Fruit fly (Drosophila melanogaster): ENCODE data around the gene CG14312.

CG14312 gene

dm6 chr3R:18244171-18245043 lies 38.9 kb downstream of the CG14312 start (continued):
- no peak for TF ChIP-seq Sry-β (GFP tag; optimal IDR thresholded peaks at IDR 0.05)
- no peak for TF ChIP-seq CG15514 (GFP tag; optimal IDR thresholded peaks at IDR 0.05)
- no peak for TF ChIP-seq amos (GFP tag; IDR thresholded peaks at IDR 0.05; ENCODE audit: partially characterized antibody)
- no peak for TF ChIP-seq pan (optimal IDR thresholded peaks at IDR 0.05)
- no peak for TF ChIP-seq pan (GFP tag; optimal IDR thresholded peaks at IDR 0.05 in 1 of 2, IDR thresholded peaks at IDR 0.05 in 1 of 2)
- TF ChIP-seq CG13894 (tag; optimal IDR thresholded peaks at IDR 0.05) = no peak
- TF ChIP-seq vvl (GFP tag; IDR thresholded peaks at IDR 0.05) = no peak
- TF ChIP-seq bigmax (GFP tag; optimal IDR thresholded peaks at IDR 0.05) = no peak
- no peak; the same call in 2 of the 4 replicates for TF ChIP-seq Gug (GFP tag; IDR thresholded peaks at IDR 0.05)
- TF ChIP-seq CG4820 (GFP tag; optimal IDR thresholded peaks at IDR 0.05) = no peak
- TF ChIP-seq CG2889 (GFP tag; IDR thresholded peaks at IDR 0.05) = no peak
- peak; percentile 36 for TF ChIP-seq unc-4 (GFP tag; IDR thresholded peaks at IDR 0.05; ENCODE audit: partially characterized antibody)
- no peak for TF ChIP-seq knrl (GFP tag; IDR thresholded peaks at IDR 0.05; ENCODE audit: partially characterized antibody)
- peak; percentile 54; the same call in 1 of the 2 replicates for TF ChIP-seq NFAT (GFP tag; IDR thresholded peaks at IDR 0.05)
- TF ChIP-seq phol (tag; optimal IDR thresholded peaks at IDR 0.05) = no peak
- TF ChIP-seq HLH4C (GFP tag; IDR thresholded peaks at IDR 0.05; ENCODE audit: partially characterized antibody) = no peak
- no peak for TF ChIP-seq BtbVII (GFP tag; optimal IDR thresholded peaks at IDR 0.05)
- TF ChIP-seq gem (tag; optimal IDR thresholded peaks at IDR 0.05) = no peak
- TF ChIP-seq E2f1 (GFP tag; IDR thresholded peaks at IDR 0.05) = peak; percentile 36; the same call in 1 of the 2 replicates
- TF ChIP-seq CG6765 (GFP tag; optimal IDR thresholded peaks at IDR 0.05) = no peak
- TF ChIP-seq stc (GFP tag; IDR thresholded peaks at IDR 0.05) = no peak
- peak; percentile 48 for TF ChIP-seq sqz (GFP tag; optimal IDR thresholded peaks at IDR 0.05)
- TF ChIP-seq CG13287 (GFP tag; IDR thresholded peaks at IDR 0.05; ENCODE audit: partially characterized antibody) = 0 out of 2 replicates have a peak, but pooled peaks have one; percentile 29
- TF ChIP-seq chif (GFP tag; optimal IDR thresholded peaks at IDR 0.05) = no peak
- no peak for TF ChIP-seq pnt (GFP tag; optimal IDR thresholded peaks at IDR 0.05)
- no peak for TF ChIP-seq Dek (tag; optimal IDR thresholded peaks at IDR 0.05)
- TF ChIP-seq az2 (GFP tag; optimal IDR thresholded peaks at IDR 0.05) = no peak
- no peak for TF ChIP-seq hkb (optimal IDR thresholded peaks at IDR 0.05)
- no peak for TF ChIP-seq hkb (GFP tag; IDR thresholded peaks at IDR 0.05)
- TF ChIP-seq Gsc (GFP tag; IDR thresholded peaks at IDR 0.05) = no peak
- TF ChIP-seq CG8924 (tag; optimal IDR thresholded peaks at IDR 0.05) = no peak
- no peak for TF ChIP-seq Vsx1 (GFP tag; optimal IDR thresholded peaks at IDR 0.05)
- no peak for TF ChIP-seq ATbp (GFP tag; optimal IDR thresholded peaks at IDR 0.05)
- no peak for TF ChIP-seq CG3065 (GFP tag; optimal IDR thresholded peaks at IDR 0.05)
- TF ChIP-seq CG9727 (GFP tag; optimal IDR thresholded peaks at IDR 0.05) = no peak
- TF ChIP-seq kni (GFP tag; optimal IDR thresholded peaks at IDR 0.05) = no peak
- no peak for TF ChIP-seq Xbp1 (GFP tag; optimal IDR thresholded peaks at IDR 0.05)
- TF ChIP-seq CG15073 (GFP tag; optimal IDR thresholded peaks at IDR 0.05) = no peak
- peak; percentile 37 for TF ChIP-seq CG2120 (GFP tag; optimal IDR thresholded peaks at IDR 0.05)
- TF ChIP-seq fru (optimal IDR thresholded peaks at IDR 0.05) = no peak
- TF ChIP-seq Sox102F (GFP tag; optimal IDR thresholded peaks at IDR 0.05) = no peak
- TF ChIP-seq CG11504 (tag; optimal IDR thresholded peaks at IDR 0.05) = no peak
- TF ChIP-seq pho (GFP tag; optimal IDR thresholded peaks at IDR 0.05) = no peak
- no peak for TF ChIP-seq Atf6 (GFP tag; IDR thresholded peaks at IDR 0.05)
- TF ChIP-seq peb (GFP tag; IDR thresholded peaks at IDR 0.05) = no peak
- no peak for TF ChIP-seq trem (tag; optimal IDR thresholded peaks at IDR 0.05)
- TF ChIP-seq chm (GFP tag; IDR thresholded peaks at IDR 0.05) = no peak; the same call in 1 of the 2 replicates
- no peak for TF ChIP-seq CG11247 (GFP tag; IDR thresholded peaks at IDR 0.05)
- no peak for TF ChIP-seq danr (GFP tag; IDR thresholded peaks at IDR 0.05)
- TF ChIP-seq ftz-f1 (GFP tag; optimal IDR thresholded peaks at IDR 0.05) = peak; percentile 98
